Worm (Caenorhabditis elegans): ENCODE results near the gene vit-4.

DNA sequence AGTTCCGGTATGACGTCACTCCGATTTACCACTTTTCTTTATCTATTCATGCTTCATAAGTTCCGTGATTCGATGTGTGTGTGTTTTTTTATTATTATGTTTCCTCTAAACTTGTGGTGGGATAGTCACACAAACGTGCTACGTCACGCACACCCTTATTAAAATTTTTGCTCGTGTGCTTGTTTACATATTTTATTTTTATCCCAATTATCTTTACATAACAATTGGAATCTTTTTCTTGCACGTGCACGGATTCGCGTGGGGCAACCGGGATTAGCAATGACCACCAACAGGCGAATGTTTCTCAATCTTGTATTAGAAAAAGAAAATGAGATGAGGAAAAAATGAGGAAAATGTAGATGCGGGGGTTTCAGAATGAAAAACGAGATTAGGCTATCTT is 26.7 kb upstream of the vit-4 start:
- no peak for TF ChIP-seq unc-62 (GFP tag; optimal IDR thresholded peaks at IDR 0.05)
- no peak for TF ChIP-seq elt-1 (tag; optimal IDR thresholded peaks at IDR 0.05)
- TF ChIP-seq ceh-82 (tag; optimal IDR thresholded peaks at IDR 0.05): no peak
- no peak for TF ChIP-seq ztf-11 (tag; optimal IDR thresholded peaks at IDR 0.05)
- no peak for TF ChIP-seq eor-1 (tag; optimal IDR thresholded peaks at IDR 0.05)
- no peak for TF ChIP-seq egl-5 (tag; optimal IDR thresholded peaks at IDR 0.05)
- TF ChIP-seq snpc-4 (tag; optimal IDR thresholded peaks at IDR 0.05): no peak
- no peak for TF ChIP-seq fkh-10 (GFP tag; optimal IDR thresholded peaks at IDR 0.05)
- TF ChIP-seq pqm-1 (tag; optimal IDR thresholded peaks at IDR 0.05): no peak

Measured in whole organism, L3 larva.